Fruit fly (Drosophila melanogaster) whole organism: Measurements from ENCODE around the gene CG15564.

Experiments used
- CG8478 ChIP-seq: fragments of >200 bp; optimal IDR thresholded peaks from 2 replicates; lab custom pipeline; 2018; ENCODE audit warnings: inconsistent platforms
- Dll ChIP-seq: fragments of >200 bp; optimal IDR thresholded peaks from 2 replicates; lab custom pipeline; 2017
- EcR ChIP-seq, 2 experiments: fragments of >200 bp; optimal IDR thresholded peaks; 2 replicates each; lab custom pipeline; 2017; ENCODE audit warnings: missing biosample characterization in 2 of 2, missing genetic modification characterization in 2 of 2, missing genetic modification reagents in 2 of 2
- pan ChIP-seq: fragments of >200 bp; optimal IDR thresholded peaks from 2 replicates; lab custom pipeline; 2017
- psq ChIP-seq: fragments of >200 bp; optimal IDR thresholded peaks from 2 replicates; lab custom pipeline; 2017
- usp ChIP-seq: fragments of >200 bp; optimal IDR thresholded peaks from 2 replicates; lab custom pipeline; 2017; ENCODE audit warnings: missing biosample characterization, missing genetic modification characterization, mixed read lengths

Gene CG15564

DNA sequence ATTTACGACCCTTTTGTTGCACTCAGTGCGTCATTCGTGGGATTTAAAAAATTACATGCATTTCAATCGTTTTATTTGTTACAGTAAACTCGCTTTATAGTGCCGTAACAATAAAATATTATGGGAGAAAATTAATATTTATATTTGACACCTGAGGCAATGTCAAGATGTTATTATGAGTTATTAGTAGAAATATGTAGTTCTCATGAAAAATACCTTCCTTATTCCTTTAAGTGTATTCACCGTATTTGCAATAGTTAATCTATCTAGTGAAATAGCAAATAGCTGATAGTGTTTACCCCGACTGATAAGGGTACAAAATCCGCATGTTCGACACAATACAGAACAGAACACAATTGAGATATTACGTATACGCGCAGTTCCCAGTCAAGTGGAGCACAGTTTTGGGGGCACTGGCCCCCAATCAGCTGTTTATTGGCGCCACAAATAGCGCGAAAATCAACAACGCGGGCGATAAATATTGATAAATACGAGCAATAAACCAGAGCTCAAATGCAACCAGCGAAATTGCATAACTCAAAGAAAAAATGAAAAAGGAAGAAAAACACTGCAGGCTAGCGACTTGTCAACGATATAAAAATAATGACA lies 15.4 kb upstream of the CG15564 start:
- no peak for TF ChIP-seq EcR (GFP tag; optimal IDR thresholded peaks at IDR 0.05; lab: Kevin White, UChicago)

DNA sequence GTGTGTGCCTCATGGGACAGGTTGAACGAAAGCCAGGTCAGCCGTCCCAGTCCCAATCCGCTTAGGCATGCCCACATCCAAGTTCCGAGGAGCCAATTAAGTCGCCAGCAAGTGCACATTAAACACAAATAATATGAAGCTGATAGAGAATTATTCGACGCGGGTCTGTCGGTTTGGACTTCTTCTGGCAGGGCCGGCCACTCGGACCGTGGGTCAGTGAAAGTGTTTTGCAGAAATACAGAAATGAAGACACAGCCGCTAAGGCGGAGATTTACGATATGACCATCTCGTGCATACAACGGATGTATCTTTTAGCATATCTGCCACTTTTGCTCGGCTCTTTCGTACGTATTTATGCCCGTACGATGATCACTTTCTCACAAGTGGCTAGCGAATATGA lies 13.1 kb upstream of the CG15564 start:
- no peak for TF ChIP-seq usp
- no peak for TF ChIP-seq Dll (lab: Kevin White, UChicago)
- TF ChIP-seq psq (lab: Kevin White, UChicago): no peak
- no peak for TF ChIP-seq pan (lab: Kevin White, UChicago)
- no peak for TF ChIP-seq EcR (GFP tag; optimal IDR thresholded peaks at IDR 0.05; lab: Kevin White, UChicago)
- TF ChIP-seq CG8478 (lab: Kevin White, UChicago): no peak

DNA sequence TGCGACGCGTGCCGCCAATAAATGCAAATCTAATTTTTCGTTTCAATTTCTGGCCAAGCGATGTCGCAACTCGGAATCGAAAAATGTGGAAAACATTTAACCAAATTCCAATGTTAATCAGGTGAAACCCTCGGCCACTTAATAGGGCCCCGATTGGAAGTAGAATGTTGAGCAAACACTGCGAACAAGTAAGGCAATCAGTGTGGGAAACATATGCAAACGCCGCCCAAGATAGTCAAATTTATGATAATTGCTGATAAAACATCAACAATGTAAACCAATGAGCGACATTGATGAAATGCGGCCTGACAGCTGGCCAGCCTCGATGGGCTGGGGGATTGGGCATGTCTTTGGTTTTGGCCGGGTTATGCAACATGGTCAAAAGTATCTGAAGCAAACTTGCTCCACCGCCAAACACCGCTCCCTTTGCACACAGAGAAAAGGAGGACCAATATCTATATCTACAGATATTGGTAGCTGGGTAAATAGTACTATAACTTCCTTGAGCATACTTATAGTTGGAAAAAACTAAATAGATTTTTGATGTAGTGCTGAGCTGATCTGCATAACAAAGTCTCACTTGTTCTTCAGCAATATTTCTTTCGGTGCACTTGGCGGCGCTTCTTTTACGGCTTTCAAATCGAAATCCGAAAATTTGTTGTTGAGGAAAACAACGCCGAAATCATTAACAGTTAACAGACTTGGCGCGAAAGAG lies 12.3 kb upstream of the CG15564 start:
- TF ChIP-seq Dll (lab: Kevin White, UChicago) (no peak), pan (lab: Kevin White, UChicago) (no peak), psq (lab: Kevin White, UChicago) (no peak), EcR (GFP tag; optimal IDR thresholded peaks at IDR 0.05; lab: Kevin White, UChicago) (no peak), usp (no peak), CG8478 (lab: Kevin White, UChicago) (no peak)

DNA sequence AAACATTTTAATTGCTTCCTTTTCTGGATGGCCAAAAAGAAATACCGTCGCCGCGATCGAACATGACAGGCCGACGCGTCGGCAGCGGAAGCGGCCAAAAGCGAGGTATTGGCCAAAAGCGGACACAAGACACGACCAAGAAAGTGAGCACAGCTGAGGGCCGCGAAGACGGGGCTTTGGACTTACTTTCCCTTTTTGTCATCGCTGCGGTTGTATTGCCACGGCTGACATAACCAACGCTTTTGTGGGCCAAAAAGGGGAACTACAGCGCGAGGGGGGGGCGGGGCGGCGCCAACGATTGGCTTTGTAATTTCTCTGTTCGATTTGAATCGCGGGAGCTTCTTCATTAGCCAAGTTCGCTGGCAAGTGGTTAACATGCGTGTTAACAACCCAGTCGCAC lies 10.6 kb upstream of the CG15564 start:
- no peak for TF ChIP-seq EcR (GFP tag; optimal IDR thresholded peaks at IDR 0.05; lab: Kevin White, UChicago)
- no peak for TF ChIP-seq pan (lab: Kevin White, UChicago)
- no peak for TF ChIP-seq usp
- no peak for TF ChIP-seq Dll (lab: Kevin White, UChicago)
- TF ChIP-seq CG8478 (lab: Kevin White, UChicago): no peak
- no peak for TF ChIP-seq psq (lab: Kevin White, UChicago)

DNA sequence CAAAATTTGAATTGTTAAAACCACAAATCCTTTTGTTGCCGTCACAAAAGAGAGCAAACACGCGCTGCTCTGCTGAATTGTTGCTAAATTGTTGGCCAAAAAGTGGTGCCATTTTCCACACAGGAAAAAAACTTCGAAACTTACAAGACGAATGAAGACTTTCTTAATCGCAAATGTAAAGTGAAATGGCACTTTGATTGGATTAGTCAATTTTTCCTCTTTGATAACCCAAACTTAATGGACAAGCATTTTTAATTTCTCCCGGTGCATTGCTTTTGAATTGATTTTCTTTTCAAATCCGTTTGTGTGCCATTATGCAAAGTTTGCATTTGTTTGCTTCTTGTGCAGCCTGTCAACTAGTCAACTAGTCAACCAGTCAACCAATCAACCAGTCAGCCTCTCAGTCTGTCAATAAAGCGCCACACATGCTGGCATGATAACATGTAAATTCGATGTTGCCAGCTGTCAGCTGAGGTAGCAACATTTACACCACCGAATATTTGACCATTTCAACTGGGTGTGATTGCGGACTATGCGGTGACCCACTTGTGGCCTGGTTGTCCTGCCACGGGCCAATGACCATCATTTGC lies 8.0 kb upstream of the CG15564 start:
- no peak for TF ChIP-seq pan (lab: Kevin White, UChicago)
- no peak for TF ChIP-seq CG8478 (lab: Kevin White, UChicago)
- TF ChIP-seq Dll (lab: Kevin White, UChicago): no peak
- TF ChIP-seq psq (lab: Kevin White, UChicago): no peak
- TF ChIP-seq usp: no peak
- TF ChIP-seq EcR (GFP tag; optimal IDR thresholded peaks at IDR 0.05; lab: Kevin White, UChicago): no peak

DNA sequence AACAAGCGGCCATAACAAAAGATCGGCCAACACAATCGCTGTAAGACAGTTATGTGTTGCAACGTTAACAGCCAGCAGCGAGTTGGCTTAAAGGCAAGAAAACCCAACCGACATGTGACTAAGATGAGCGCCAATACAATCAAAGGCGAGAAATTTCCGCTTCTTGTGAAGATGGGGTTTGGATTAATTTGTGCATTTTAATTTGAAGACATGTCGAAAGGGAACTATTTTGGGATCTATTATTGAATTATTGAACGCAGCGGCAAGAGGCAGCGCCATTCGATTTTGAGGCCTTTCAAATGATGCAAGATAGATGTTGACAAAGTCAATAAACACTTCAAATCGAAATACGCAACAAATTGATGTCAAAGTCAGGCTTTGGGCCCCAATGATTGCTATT lies 5.9 kb upstream of the CG15564 start:
- TF ChIP-seq usp (no peak), EcR (GFP tag; optimal IDR thresholded peaks at IDR 0.05; lab: Kevin White, UChicago) (no peak), psq (lab: Kevin White, UChicago) (no peak), CG8478 (lab: Kevin White, UChicago) (no peak), pan (lab: Kevin White, UChicago) (no peak), Dll (lab: Kevin White, UChicago) (no peak)

DNA sequence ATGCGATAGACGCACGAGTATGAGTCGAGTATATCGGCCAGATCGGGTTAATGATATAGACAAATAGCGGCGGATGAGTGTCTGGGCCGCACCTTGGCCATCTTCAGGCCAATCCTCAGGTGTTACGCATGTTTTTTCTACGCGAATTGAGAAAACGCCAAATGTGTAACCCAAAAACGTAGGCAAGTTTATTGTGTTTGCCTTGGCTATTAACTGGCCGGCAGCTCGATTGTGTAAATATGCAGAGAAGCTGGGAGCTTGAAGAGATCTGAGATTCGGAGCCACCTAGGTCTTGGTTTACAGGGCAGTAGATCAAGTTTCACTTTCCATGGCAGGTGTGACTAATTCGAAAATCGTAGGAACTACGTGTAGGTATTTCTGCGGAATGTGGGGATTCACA lies 4.9 kb upstream of the CG15564 start:
- TF ChIP-seq pan (lab: Kevin White, UChicago): no peak
- no peak for TF ChIP-seq Dll (lab: Kevin White, UChicago)
- TF ChIP-seq usp: no peak
- no peak for TF ChIP-seq EcR (GFP tag; optimal IDR thresholded peaks at IDR 0.05; lab: Kevin White, UChicago)
- TF ChIP-seq CG8478 (lab: Kevin White, UChicago): no peak
- TF ChIP-seq psq (lab: Kevin White, UChicago): no peak

DNA sequence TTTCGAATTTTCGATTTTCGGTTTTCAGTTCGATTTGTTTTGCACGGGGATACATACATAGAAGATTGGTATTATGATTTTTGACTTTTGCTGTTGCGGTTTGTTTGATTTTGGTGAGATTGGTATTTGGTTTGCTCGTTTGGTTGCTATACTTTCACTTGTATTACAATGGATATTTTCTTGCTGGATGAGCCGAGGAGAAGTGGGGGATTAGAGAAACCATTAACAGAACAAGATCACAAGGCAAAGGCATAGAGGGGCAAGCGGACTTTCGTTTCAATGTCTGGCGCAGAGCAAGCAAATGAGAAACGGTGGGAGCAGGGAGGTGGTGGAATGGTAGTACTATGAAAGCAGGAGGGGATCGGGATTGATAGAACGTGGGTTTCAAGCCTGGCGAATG lies 2.9 kb downstream of the CG15564 start, which contains the start of gene CG15563:
CG15563 (minus strand) TSS at position 101 of the 400 bp plus-strand sequence.
- no peak for TF ChIP-seq pan (lab: Kevin White, UChicago)
- TF ChIP-seq EcR (GFP tag; optimal IDR thresholded peaks at IDR 0.05; lab: Kevin White, UChicago): no peak

DNA sequence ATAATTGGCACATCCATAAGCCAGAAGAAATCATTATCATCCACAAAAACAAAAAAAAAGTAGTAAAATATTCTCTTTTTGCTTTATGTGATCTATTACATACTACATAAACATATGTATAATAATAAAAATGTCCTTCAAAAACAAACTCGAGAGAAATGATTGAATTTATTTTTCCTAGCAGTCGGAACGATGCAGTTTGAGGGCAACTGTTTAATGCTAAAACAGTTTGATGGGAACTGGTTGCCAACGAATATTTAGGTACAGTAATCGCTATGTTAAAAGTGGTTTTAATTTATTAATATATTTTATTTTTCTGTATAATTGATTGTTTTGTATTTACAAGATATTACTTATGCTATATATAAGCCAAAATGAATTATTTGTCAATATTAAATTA lies 4.0 kb downstream of the CG15564 start:
- no peak for TF ChIP-seq psq (lab: Kevin White, UChicago)
- TF ChIP-seq EcR (GFP tag; optimal IDR thresholded peaks at IDR 0.05; lab: Kevin White, UChicago): no peak
- TF ChIP-seq pan (lab: Kevin White, UChicago): no peak
- no peak for TF ChIP-seq Dll (lab: Kevin White, UChicago)
- TF ChIP-seq usp: no peak
- TF ChIP-seq CG8478 (lab: Kevin White, UChicago): no peak

DNA sequence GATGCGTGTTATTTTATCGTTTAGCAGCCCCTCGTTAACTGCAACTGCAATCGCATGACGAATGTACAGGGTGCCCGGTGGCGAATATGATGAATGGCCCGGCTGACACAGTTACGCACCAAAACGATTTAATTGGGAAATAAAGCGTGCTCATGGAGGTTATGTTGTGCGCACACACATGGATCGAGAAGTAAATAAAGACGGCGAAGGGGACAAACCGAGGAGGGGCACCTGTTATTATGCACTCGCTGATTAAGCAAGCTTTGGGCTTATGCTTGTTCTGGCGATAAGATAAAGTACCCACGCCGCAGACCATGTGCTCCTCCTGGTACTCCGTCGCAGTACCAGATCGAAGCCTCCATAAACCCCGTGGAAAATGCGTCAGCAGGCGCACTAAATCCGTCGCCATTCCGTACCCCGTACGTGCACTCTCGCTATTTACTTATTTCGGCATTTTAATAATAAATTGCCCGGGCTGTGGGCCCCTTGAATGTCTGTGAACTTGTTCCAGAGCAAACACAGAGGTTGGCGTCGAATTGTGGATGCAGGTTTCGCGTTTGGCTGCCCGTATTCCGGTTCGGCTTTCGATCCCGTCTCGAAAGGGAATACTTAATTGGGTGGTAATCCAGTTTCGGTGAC lies 10.0 kb downstream of the CG15564 start:
- TF ChIP-seq usp: no peak
- no peak for TF ChIP-seq Dll (lab: Kevin White, UChicago)
- no peak for TF ChIP-seq EcR (GFP tag; optimal IDR thresholded peaks at IDR 0.05; lab: Kevin White, UChicago)
- no peak for TF ChIP-seq psq (lab: Kevin White, UChicago)
- TF ChIP-seq CG8478 (lab: Kevin White, UChicago): no peak
- no peak for TF ChIP-seq pan (lab: Kevin White, UChicago)

DNA sequence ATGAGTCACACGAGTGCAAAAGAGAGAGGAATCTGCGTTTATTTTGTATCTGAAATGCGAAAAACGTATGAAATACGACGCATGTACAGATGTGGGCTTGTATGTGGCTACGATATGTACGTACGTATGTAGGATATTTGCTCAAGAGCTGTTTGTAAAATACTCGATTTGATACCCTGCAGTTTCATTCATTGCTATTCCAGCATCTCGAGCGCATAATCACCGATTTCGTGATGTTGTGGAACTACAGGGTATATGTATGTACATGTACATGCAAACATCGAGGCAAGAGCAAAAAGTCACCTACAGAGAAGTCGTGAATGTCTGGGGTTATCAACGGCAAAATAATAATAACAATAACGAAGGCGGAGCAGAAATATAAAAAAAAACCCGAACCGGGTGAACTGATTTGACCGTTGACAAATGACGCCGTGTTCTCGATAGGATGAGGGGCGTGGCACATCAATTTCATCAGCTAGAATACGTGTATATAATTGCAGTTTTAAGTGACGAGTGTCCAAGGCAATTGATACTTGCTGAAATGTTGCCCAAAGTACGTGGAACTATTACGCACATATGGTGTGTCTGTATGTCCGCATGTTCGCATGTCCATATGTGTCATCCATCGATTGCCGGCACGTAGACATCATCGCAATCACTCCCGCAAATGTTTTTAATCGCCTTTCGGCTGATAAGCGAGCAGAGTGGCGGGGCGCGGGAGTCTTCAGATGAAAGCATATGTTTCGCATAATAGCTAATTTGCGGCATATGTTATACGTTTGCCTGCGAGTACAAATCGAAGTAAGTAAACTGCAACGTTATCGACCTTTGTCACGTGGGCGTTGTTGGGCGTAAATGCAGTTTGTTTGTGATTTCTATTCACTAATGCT lies 10.9 kb downstream of the CG15564 start:
- TF ChIP-seq Dll (lab: Kevin White, UChicago) (no peak), psq (lab: Kevin White, UChicago) (no peak), EcR (GFP tag; optimal IDR thresholded peaks at IDR 0.05; lab: Kevin White, UChicago) (no peak), usp (no peak), CG8478 (lab: Kevin White, UChicago) (no peak), pan (lab: Kevin White, UChicago) (no peak)
